Fruit fly (Drosophila melanogaster) whole organism, prepupa: Measurements from ENCODE around the gene Ir8a.

ENCODE experiments used
- Blimp-1 ChIP-seq: fragments of 200-800 bp; sonication (Bioruptor generic); optimal IDR thresholded peaks from 3 replicates; lab custom pipeline; 2017; ENCODE audit warnings: missing biosample characterization, missing genetic modification characterization, mild to moderate bottlenecking, moderate library complexity, missing genetic modification reagents
- CG10631 ChIP-seq: fragments of 200-800 bp; sonication (Bioruptor generic); optimal IDR thresholded peaks from 2 replicates; lab custom pipeline; 2016; ENCODE audit warnings: missing biosample characterization, missing genetic modification characterization
- CG10669 ChIP-seq: fragments of 200-800 bp; sonication (Bioruptor generic); optimal IDR thresholded peaks from 3 replicates; lab custom pipeline; 2018; ENCODE audit warnings: missing biosample characterization, mild to moderate bottlenecking, missing genetic modification characterization, moderate library complexity
- CG11762 ChIP-seq: fragments of 200-800 bp; sonication (Bioruptor generic); optimal IDR thresholded peaks from 3 replicates; lab custom pipeline; 2016; ENCODE audit warnings: missing biosample characterization, missing genetic modification characterization; ENCODE audit not compliant: insufficient read depth
- CG11902 ChIP-seq: fragments of 200-800 bp; sonication (Bioruptor generic); optimal IDR thresholded peaks from 3 replicates; lab custom pipeline; 2016; ENCODE audit warnings: missing biosample characterization, missing genetic modification characterization
- CG16779 ChIP-seq: fragments of 200-800 bp; sonication (Bioruptor generic); optimal IDR thresholded peaks from 3 replicates; lab custom pipeline; 2017; ENCODE audit warnings: missing biosample characterization, mild to moderate bottlenecking, missing genetic modification characterization
- CG3032 ChIP-seq: fragments of 200-800 bp; optimal IDR thresholded peaks from 2 replicates; lab custom pipeline; 2019; ENCODE audit warnings: missing biosample characterization, mild to moderate bottlenecking, missing genetic modification characterization, moderate library complexity
- CG34406 ChIP-seq: fragments of 200-800 bp; sonication (Bioruptor generic); optimal IDR thresholded peaks from 3 replicates; lab custom pipeline; 2016; ENCODE audit warnings: missing biosample characterization, missing genetic modification characterization
- CG3919 ChIP-seq: fragments of 200-800 bp; sonication (Bioruptor generic); optimal IDR thresholded peaks from 3 replicates; lab custom pipeline; 2016; ENCODE audit warnings: missing biosample characterization, missing genetic modification characterization
- CG4318 ChIP-seq: fragments of 200-800 bp; sonication (Bioruptor generic); optimal IDR thresholded peaks from 3 replicates; lab custom pipeline; 2017; ENCODE audit warnings: missing biosample characterization, mild to moderate bottlenecking, missing genetic modification characterization
- CG6163 ChIP-seq: fragments of 200-800 bp; sonication (Bioruptor generic); IDR thresholded peaks from 3 replicates; pipeline ENCODE4 v1.3.6; 2022; ENCODE audit warnings: missing biosample characterization, missing genetic modification characterization
- CG6276 ChIP-seq: fragments of 200-800 bp; sonication (Bioruptor generic); optimal IDR thresholded peaks from 2 replicates; lab custom pipeline; 2017; ENCODE audit warnings: missing biosample characterization, mild to moderate bottlenecking, missing genetic modification characterization
- CG7368 ChIP-seq: fragments of 200-800 bp; sonication (Bioruptor generic); optimal IDR thresholded peaks from 3 replicates; lab custom pipeline; 2016; ENCODE audit warnings: missing biosample characterization, missing genetic modification characterization
- CG8119 ChIP-seq: fragments of 200-800 bp; sonication (Bioruptor generic); IDR thresholded peaks from 3 replicates; pipeline ENCODE4 v1.3.6; 2022; ENCODE audit warnings: missing biosample characterization, missing genetic modification characterization
- CG8319 ChIP-seq: fragments of 200-800 bp; sonication (Bioruptor generic); optimal IDR thresholded peaks from 3 replicates; lab custom pipeline; 2016; ENCODE audit warnings: missing biosample characterization, missing genetic modification characterization
- CG8632 ChIP-seq: fragments of 200-800 bp; sonication (Bioruptor generic); optimal IDR thresholded peaks from 3 replicates; lab custom pipeline; 2016; ENCODE audit warnings: missing biosample characterization, missing genetic modification characterization
- CG9139 ChIP-seq: fragments of 200-800 bp; sonication (Bioruptor generic); optimal IDR thresholded peaks from 3 replicates; lab custom pipeline; 2017; ENCODE audit warnings: missing biosample characterization, mild to moderate bottlenecking, missing genetic modification characterization
- Eip75B ChIP-seq: fragments of 200-800 bp; sonication (Bioruptor generic); optimal IDR thresholded peaks from 3 replicates; lab custom pipeline; 2016; ENCODE audit warnings: missing biosample characterization, missing genetic modification characterization
- Eip78C ChIP-seq: fragments of 200-800 bp; sonication (Bioruptor generic); peaks from one replicate; lab custom pipeline; 2016; ENCODE audit warnings: missing biosample characterization, missing genetic modification characterization
- Eip93F ChIP-seq: fragments of 200-800 bp; sonication (Bioruptor generic); optimal IDR thresholded peaks from 2 replicates; lab custom pipeline; 2016; ENCODE audit warnings: missing biosample characterization, mild to moderate bottlenecking, missing genetic modification characterization
- Ets21C ChIP-seq: fragments of 200-800 bp; sonication (Bioruptor generic); optimal IDR thresholded peaks from 3 replicates; lab custom pipeline; 2016; ENCODE audit warnings: missing biosample characterization, missing genetic modification characterization
- Ets96B ChIP-seq: fragments of 200-800 bp; optimal IDR thresholded peaks from 2 replicates; lab custom pipeline; 2019; ENCODE audit warnings: missing biosample characterization, mild to moderate bottlenecking, missing genetic modification characterization, moderate library complexity
- Gug ChIP-seq: fragments of 200-800 bp; sonication (Bioruptor generic); IDR thresholded peaks from 2 replicates; pipeline ENCODE4 v1.3.6; 2022; ENCODE audit warnings: missing biosample characterization, missing genetic modification characterization
- Hr38 ChIP-seq: sonication (Bioruptor generic); optimal IDR thresholded peaks from 2 replicates; lab custom pipeline; 2016; ENCODE audit warnings: missing biosample characterization, missing genetic modification characterization
- Hr39 ChIP-seq: fragments of 200-800 bp; sonication (Bioruptor generic); optimal IDR thresholded peaks from 2 replicates; lab custom pipeline; 2016; ENCODE audit warnings: missing biosample characterization, missing genetic modification characterization
- Hr4 ChIP-seq: fragments of 200-800 bp; sonication (Bioruptor generic); optimal IDR thresholded peaks from 3 replicates; lab custom pipeline; 2016; ENCODE audit warnings: missing biosample characterization, missing genetic modification characterization
- Lpt ChIP-seq: fragments of 200-800 bp; sonication (Bioruptor generic); optimal IDR thresholded peaks from 3 replicates; lab custom pipeline; 2016; ENCODE audit warnings: missing biosample characterization, missing genetic modification characterization
- Sox14 ChIP-seq: fragments of 200-800 bp; sonication (Bioruptor generic); optimal IDR thresholded peaks from 3 replicates; lab custom pipeline; 2016; ENCODE audit warnings: missing biosample characterization, missing genetic modification characterization
- Sox15 ChIP-seq: fragments of 200-800 bp; sonication (Bioruptor generic); optimal IDR thresholded peaks from 3 replicates; lab custom pipeline; 2016; ENCODE audit warnings: missing biosample characterization, missing genetic modification characterization
- achi ChIP-seq: fragments of 200-800 bp; sonication (Bioruptor generic); optimal IDR thresholded peaks from 3 replicates; lab custom pipeline; 2016; ENCODE audit warnings: missing biosample characterization, missing genetic modification characterization
- acj6 ChIP-seq: fragments of 200-800 bp; sonication (Bioruptor generic); optimal IDR thresholded peaks from 3 replicates; lab custom pipeline; 2016; ENCODE audit warnings: missing biosample characterization, missing genetic modification characterization
- cyc ChIP-seq: fragments of 200-800 bp; sonication (Bioruptor generic); optimal IDR thresholded peaks from 3 replicates; lab custom pipeline; 2016; ENCODE audit warnings: missing biosample characterization, missing genetic modification characterization
- dac ChIP-seq: fragments of 200-800 bp; sonication (Bioruptor generic); optimal IDR thresholded peaks from 2 replicates; lab custom pipeline; 2017; ENCODE audit warnings: missing biosample characterization, mild to moderate bottlenecking, missing genetic modification characterization
- eg ChIP-seq: fragments of 200-800 bp; sonication (Bioruptor generic); IDR thresholded peaks from 3 replicates; pipeline ENCODE4 v1.3.6; 2022; ENCODE audit warnings: missing biosample characterization, missing genetic modification characterization
- fkh ChIP-seq: fragments of 200-800 bp; sonication (Bioruptor generic); optimal IDR thresholded peaks from 3 replicates; lab custom pipeline; 2017; ENCODE audit warnings: missing biosample characterization, mild to moderate bottlenecking, missing genetic modification characterization, moderate library complexity
- lz ChIP-seq: fragments of 200-800 bp; sonication (Bioruptor generic); optimal IDR thresholded peaks from 3 replicates; lab custom pipeline; 2016; ENCODE audit warnings: missing biosample characterization, missing genetic modification characterization
- net ChIP-seq: fragments of 200-800 bp; sonication (Bioruptor generic); optimal IDR thresholded peaks from 3 replicates; lab custom pipeline; 2016; ENCODE audit warnings: missing biosample characterization, missing genetic modification characterization
- pdm3 ChIP-seq: fragments of 200-800 bp; sonication (Bioruptor generic); optimal IDR thresholded peaks from 3 replicates; lab custom pipeline; 2016; ENCODE audit warnings: missing biosample characterization, missing genetic modification characterization
- salr ChIP-seq, 2 experiments: fragments of 200-800 bp; sonication (Bioruptor generic); optimal IDR thresholded peaks; 3 replicates each; lab custom pipeline; 2016 to 2018; ENCODE audit warnings: missing biosample characterization in 2 of 2, missing genetic modification characterization in 2 of 2, mild to moderate bottlenecking in 1 of 2
- spab ChIP-seq: fragments of 200-800 bp; sonication (Bioruptor generic); optimal IDR thresholded peaks from 2 replicates; lab custom pipeline; 2017; ENCODE audit warnings: missing biosample characterization, mild to moderate bottlenecking, missing genetic modification characterization, missing genetic modification reagents
- ss ChIP-seq, 2 experiments: fragments of 200-800 bp; sonication (Bioruptor generic); optimal IDR thresholded peaks; 2 replicates in 1 of 2; 3 replicates in 1 of 2; lab custom pipeline; 2017 to 2018; ENCODE audit warnings: mild to moderate bottlenecking in 2 of 2, missing biosample characterization in 2 of 2, missing genetic modification characterization in 2 of 2, moderate library complexity in 1 of 2
- svp ChIP-seq: fragments of 200-800 bp; sonication (Bioruptor generic); peaks from one replicate; lab custom pipeline; 2016; ENCODE audit warnings: missing biosample characterization, missing genetic modification characterization
- topi ChIP-seq: fragments of 200-800 bp; sonication (Bioruptor generic); optimal IDR thresholded peaks from 3 replicates; lab custom pipeline; 2016; ENCODE audit warnings: missing biosample characterization, missing genetic modification characterization
- vri ChIP-seq: fragments of 200-800 bp; sonication (Bioruptor generic); optimal IDR thresholded peaks from 3 replicates; lab custom pipeline; 2016; ENCODE audit warnings: missing biosample characterization, mild to moderate bottlenecking, missing genetic modification characterization

Gene Ir8a

dm6 chrX:9214576-9214975 is 21.8 kb downstream of the Ir8a start, which contains the start of gene Obp8a:
Gene Obp8a (plus strand): TSS chrX:9214876.
- TF ChIP-seq CG3032 (no peak), Eip78C (GFP tag; lab: Kevin White, UChicago) (no peak), svp (GFP tag; lab: Kevin White, UChicago) (peak; percentile 37)

DNA sequence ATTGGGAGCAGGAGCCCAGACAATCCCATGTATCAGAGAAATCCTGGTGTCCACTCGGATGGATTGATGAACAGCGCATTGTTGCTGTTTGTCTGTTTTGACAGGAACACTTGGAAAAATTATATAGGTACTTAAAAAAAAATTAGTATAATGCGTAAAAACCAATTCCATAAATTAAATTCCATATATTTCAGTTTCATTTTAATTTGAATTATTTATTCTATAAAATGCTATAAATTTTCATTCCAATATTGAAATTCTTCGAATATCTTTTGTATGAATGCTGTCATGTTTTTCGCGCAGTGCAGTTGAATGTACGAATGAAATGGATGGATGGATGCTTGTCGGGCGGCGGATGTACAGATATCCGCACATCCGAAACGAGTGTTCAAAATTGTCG is 25.6 kb downstream of the Ir8a start, which contains the start of gene SmydA-9:
Gene SmydA-9 (minus strand): TSS at position 101 of the 400 bp plus-strand sequence.
- TF ChIP-seq CG16779 (tag; lab: Kevin White, UChicago): no peak
- TF ChIP-seq Blimp-1 (GFP tag; lab: Kevin White, UChicago): no peak
- TF ChIP-seq svp (GFP tag; lab: Kevin White, UChicago): peak; percentile 23
- no peak for TF ChIP-seq fkh (GFP tag; lab: Kevin White, UChicago)
- TF ChIP-seq Hr38 (GFP tag; lab: Kevin White, UChicago): no peak
- no peak for TF ChIP-seq CG8119 (GFP tag; lab: Robert Waterston, UW)
- TF ChIP-seq Lpt (GFP tag; lab: Kevin White, UChicago): no peak
- TF ChIP-seq Eip78C (GFP tag; lab: Kevin White, UChicago): peak; percentile 30
- TF ChIP-seq CG11762 (GFP tag; lab: Kevin White, UChicago): no peak
- TF ChIP-seq cyc (GFP tag; lab: Kevin White, UChicago): no peak
- TF ChIP-seq topi (GFP tag; lab: Kevin White, UChicago): peak; percentile 10
- no peak for TF ChIP-seq Sox15 (GFP tag; lab: Kevin White, UChicago)
- no peak for TF ChIP-seq Ets96B (tag; lab: Kevin White, UChicago)
- no peak for TF ChIP-seq CG8319 (GFP tag; lab: Kevin White, UChicago)
- TF ChIP-seq net (GFP tag; lab: Kevin White, UChicago): no peak
- no peak for TF ChIP-seq CG9139
- TF ChIP-seq lz: no peak
- no peak for TF ChIP-seq CG3919
- no peak for TF ChIP-seq Gug (GFP tag; lab: Robert Waterston, UW)

dm6 chrX:9201866-9202681 is 34.3 kb downstream of the Ir8a start:
- TF ChIP-seq vri (GFP tag; lab: Kevin White, UChicago): peak; percentile 1
- TF ChIP-seq CG10631: peak; percentile 25
- TF ChIP-seq Hr39 (GFP tag; lab: Kevin White, UChicago): no peak
- no peak for TF ChIP-seq Sox14 (GFP tag; lab: Kevin White, UChicago)
- TF ChIP-seq Ets21C (GFP tag; lab: Kevin White, UChicago): no peak
- TF ChIP-seq fkh (GFP tag; lab: Kevin White, UChicago): peak; percentile 39
- no peak for TF ChIP-seq CG7368 (GFP tag; lab: Kevin White, UChicago)
- TF ChIP-seq net (GFP tag; lab: Kevin White, UChicago): no peak
- no peak for TF ChIP-seq cyc (GFP tag; lab: Kevin White, UChicago)
- peak; percentile 63 for TF ChIP-seq Ets96B (tag; lab: Kevin White, UChicago)
- TF ChIP-seq CG11762 (GFP tag; lab: Kevin White, UChicago): peak; percentile 24
- TF ChIP-seq Blimp-1 (GFP tag; lab: Kevin White, UChicago): no peak
- peak; percentile 48 for TF ChIP-seq CG3032
- peak; percentile 54 for TF ChIP-seq CG4318 (GFP tag; lab: Kevin White, UChicago)
- peak in 1 of 2 experiments; percentile 10 for TF ChIP-seq ss (GFP tag; optimal IDR thresholded peaks at IDR 0.05; lab: Kevin White, UChicago)
- TF ChIP-seq CG8632: no peak
- peak; percentile 27 for TF ChIP-seq CG16779 (tag; lab: Kevin White, UChicago)
- TF ChIP-seq CG10669 (GFP tag; lab: Kevin White, UChicago): peak; percentile 44
- TF ChIP-seq Eip75B (GFP tag; lab: Kevin White, UChicago): no peak
- no peak for TF ChIP-seq Sox15 (GFP tag; lab: Kevin White, UChicago)
- peak; percentile 16 for TF ChIP-seq acj6
- peak; percentile 38 for TF ChIP-seq pdm3
- TF ChIP-seq dac: peak; percentile 57
- TF ChIP-seq eg (GFP tag; lab: Robert Waterston, UW): peak; percentile 83
- peak; percentile 42 for TF ChIP-seq CG3919
- no peak for TF ChIP-seq Hr38 (GFP tag; lab: Kevin White, UChicago)
- peak; percentile 76 for TF ChIP-seq CG6163 (GFP tag; lab: Robert Waterston, UW)
- TF ChIP-seq Hr4 (GFP tag; lab: Kevin White, UChicago): peak; percentile 16
- TF ChIP-seq Gug (GFP tag; lab: Robert Waterston, UW): peak; percentile 47; the same call in 1 of the 2 replicates
- peak; percentile 37 for TF ChIP-seq CG34406 (GFP tag; lab: Kevin White, UChicago)
- peak; percentile 20 to 48 for TF ChIP-seq salr (GFP tag; optimal IDR thresholded peaks at IDR 0.05; lab: Kevin White, UChicago)
- TF ChIP-seq CG6276: peak; percentile 70
- TF ChIP-seq achi (GFP tag; lab: Kevin White, UChicago): peak; percentile 47
- peak; percentile 20 for TF ChIP-seq spab
- no peak for TF ChIP-seq Eip93F (GFP tag; lab: Kevin White, UChicago)
- no peak for TF ChIP-seq CG11902 (GFP tag; lab: Kevin White, UChicago)
